Worm (Caenorhabditis elegans) whole organism, early embryonic: Measurements from ENCODE around the gene C08E8.4.

Experiments used
- ama-1 ChIP-seq: fragments of 150-350 bp; optimal IDR thresholded peaks from 2 replicates; lab custom pipeline; 2014
- ceh-36 ChIP-seq: sonication (generic microtip); optimal IDR thresholded peaks from 2 replicates; lab custom pipeline; 2016; ENCODE audit warnings: missing genetic modification characterization, inconsistent platforms, missing compliant biosample characterization
- flt-1 ChIP-seq: fragments of 200-800 bp; sonication (Bioruptor generic); IDR thresholded peaks from 2 replicates; pipeline ENCODE4 v1.3.6; 2022; ENCODE audit warnings: missing genetic modification characterization, missing compliant biosample characterization
- scrt-1 ChIP-seq: fragments of 200-800 bp; sonication (Bioruptor generic); IDR thresholded peaks from 2 replicates; pipeline ENCODE4 v1.3.6; 2022; ENCODE audit warnings: missing genetic modification characterization, missing compliant biosample characterization
- sea-1 ChIP-seq: fragments of 200-800 bp; sonication (Bioruptor generic); conservative IDR thresholded peaks from 2 replicates; pipeline ENCODE4 v1.3.6; 2022; ENCODE audit warnings: missing genetic modification characterization, missing compliant biosample characterization

DNA sequence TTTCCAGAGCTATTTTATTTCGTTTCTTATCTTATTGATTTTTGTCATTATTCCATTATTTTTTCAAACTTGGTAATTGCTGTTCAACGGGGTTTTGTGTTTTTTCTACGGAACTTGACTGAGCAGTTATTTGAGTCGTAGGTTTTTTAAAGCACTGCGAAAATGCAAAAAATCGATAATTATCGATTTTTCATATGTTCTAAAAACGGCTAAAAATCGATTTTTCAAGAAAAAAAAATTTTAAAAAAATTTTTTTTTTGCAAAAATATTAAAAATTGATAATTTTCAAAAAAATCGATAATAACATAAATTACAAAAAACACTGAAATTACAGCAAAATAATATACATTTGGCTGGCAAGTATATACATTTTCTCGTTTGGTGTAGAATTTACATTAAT, 3.9 kb downstream of the C08E8.4 start:
- no peak for TF ChIP-seq ceh-36 (tag; lab: Kevin White, UChicago)
- no peak for TF ChIP-seq sea-1 (GFP tag; lab: Robert Waterston, UW)
- no peak for TF ChIP-seq ama-1 (lab: Kevin White, UChicago)
- TF ChIP-seq flt-1 (GFP tag; lab: Robert Waterston, UW), result no peak
- TF ChIP-seq scrt-1 (GFP tag; lab: Robert Waterston, UW), result no peak
